Fruit fly (Drosophila melanogaster): ENCODE results near the gene Deaf1.

The Deaf1 gene

DNA sequence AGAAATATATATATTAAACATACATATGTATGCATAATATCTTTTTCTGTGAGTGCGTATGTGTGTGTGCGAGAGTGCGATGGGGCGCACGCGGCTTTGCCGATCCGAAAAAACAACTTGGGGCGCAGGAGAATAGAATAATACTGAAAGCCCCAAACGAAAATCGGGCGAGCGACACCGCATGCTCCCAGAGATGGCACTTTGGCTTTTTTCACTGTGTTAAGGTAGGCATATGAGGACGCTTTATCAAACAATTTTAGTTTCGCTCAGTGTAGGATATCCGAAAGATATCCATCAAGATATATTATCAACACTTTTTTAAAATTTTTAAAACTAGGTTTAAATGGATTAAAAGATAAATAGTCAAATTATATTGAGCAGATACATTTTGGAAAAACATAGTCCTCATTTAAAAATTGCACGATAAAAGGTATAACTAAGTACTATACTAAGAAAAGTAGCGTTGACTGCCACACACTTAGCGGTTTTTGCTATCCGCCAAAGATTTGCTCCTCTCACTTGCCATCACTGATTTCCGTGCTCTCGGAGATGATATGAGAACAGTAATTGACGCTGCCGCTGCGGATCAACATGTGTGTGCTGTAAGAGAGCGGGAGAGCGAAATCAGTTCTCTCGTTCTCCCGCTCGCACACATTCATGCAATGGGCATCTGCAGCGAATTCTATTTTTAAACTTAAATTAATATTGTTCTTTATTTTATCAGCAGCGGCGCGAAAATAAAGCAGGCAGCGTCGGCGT, 26.9 kb upstream of the Deaf1 start (continued):
- TF ChIP-seq CG17568 (GFP tag; optimal IDR thresholded peaks at IDR 0.05) = no peak
- 0 out of 2 replicates have a peak, but pooled peaks have one; percentile 11 for TF ChIP-seq danr (GFP tag; IDR thresholded peaks at IDR 0.05)
- TF ChIP-seq Oli (tag; optimal IDR thresholded peaks at IDR 0.05) = peak; percentile 74
- TF ChIP-seq CG16813 (GFP tag; IDR thresholded peaks at IDR 0.05; ENCODE audit: partially characterized antibody) = no peak
- TF ChIP-seq zen (tag; optimal IDR thresholded peaks at IDR 0.05) = no peak
- TF ChIP-seq otp (GFP tag; IDR thresholded peaks at IDR 0.05) = 0 out of 3 replicates have a peak, but pooled peaks have one; percentile 37
- no peak for TF ChIP-seq hkb (optimal IDR thresholded peaks at IDR 0.05)
- TF ChIP-seq hkb (GFP tag; IDR thresholded peaks at IDR 0.05) = 0 out of 2 replicates have a peak, but pooled peaks have one; percentile 23
- TF ChIP-seq Deaf1 (tag; optimal IDR thresholded peaks at IDR 0.05) = peak; percentile 17
- TF ChIP-seq Atf-2 (GFP tag; optimal IDR thresholded peaks at IDR 0.05) = peak; percentile 69
- peak; percentile 22 for TF ChIP-seq CG1233 (GFP tag; optimal IDR thresholded peaks at IDR 0.05)
- no peak for TF ChIP-seq CG18011 (GFP tag; optimal IDR thresholded peaks at IDR 0.05)
- peak; percentile 26 for TF ChIP-seq Dad (GFP tag; optimal IDR thresholded peaks at IDR 0.05)
- TF ChIP-seq Gug (GFP tag; IDR thresholded peaks at IDR 0.05) = peak; percentile 35; the same call in 1 of the 4 replicates
- TF ChIP-seq tx (GFP tag; optimal IDR thresholded peaks at IDR 0.05) = peak; percentile 19
- peak; percentile 95 for TF ChIP-seq row (GFP tag; IDR thresholded peaks at IDR 0.05)
- TF ChIP-seq CG6272 (GFP tag; IDR thresholded peaks at IDR 0.05) = no peak
- no peak for TF ChIP-seq CG14860 (GFP tag; IDR thresholded peaks at IDR 0.05; ENCODE audit: partially characterized antibody)
- TF ChIP-seq BtbVII (GFP tag; optimal IDR thresholded peaks at IDR 0.05) = no peak
- TF ChIP-seq CG2875 (GFP tag; optimal IDR thresholded peaks at IDR 0.05) = no peak
- TF ChIP-seq CG4328 (GFP tag; optimal IDR thresholded peaks at IDR 0.05) = peak; percentile 21
- TF ChIP-seq CG10979 (tag; optimal IDR thresholded peaks at IDR 0.05) = peak; percentile 69
- TF ChIP-seq Dp (GFP tag; optimal IDR thresholded peaks at IDR 0.05) = no peak
- TF ChIP-seq CG11723 (GFP tag; optimal IDR thresholded peaks at IDR 0.05) = peak; percentile 46
- no peak for TF ChIP-seq cas (GFP tag; IDR thresholded peaks at IDR 0.05)
- TF ChIP-seq Meics (GFP tag; optimal IDR thresholded peaks at IDR 0.05) = peak; percentile 75
- TF ChIP-seq PHDP (tag; optimal IDR thresholded peaks at IDR 0.05) = peak; percentile 52
- peak; percentile 48 for TF ChIP-seq CG12104 (GFP tag; optimal IDR thresholded peaks at IDR 0.05)
- TF ChIP-seq TFAM (GFP tag; optimal IDR thresholded peaks at IDR 0.05) = no peak
- peak; percentile 71 for TF ChIP-seq CG9932 (GFP tag; IDR thresholded peaks at IDR 0.05)
- peak; percentile 29; the same call in 1 of the 2 replicates for TF ChIP-seq NFAT (GFP tag; IDR thresholded peaks at IDR 0.05)
- peak; percentile 70 for TF ChIP-seq ind (GFP tag; optimal IDR thresholded peaks at IDR 0.05)
- TF ChIP-seq slp2 (GFP tag; optimal IDR thresholded peaks at IDR 0.05) = peak; percentile 38
- no peak for TF ChIP-seq inv (GFP tag; IDR thresholded peaks at IDR 0.05; ENCODE audit: partially characterized antibody)
- TF ChIP-seq CG10654 (GFP tag; optimal IDR thresholded peaks at IDR 0.05) = peak; percentile 61
- peak; percentile 65 for TF ChIP-seq Dek (tag; optimal IDR thresholded peaks at IDR 0.05)
- peak; percentile 94 for TF ChIP-seq wek (GFP tag; optimal IDR thresholded peaks at IDR 0.05)
- TF ChIP-seq ATbp (GFP tag; optimal IDR thresholded peaks at IDR 0.05) = peak; percentile 45
- TF ChIP-seq CG9437 (GFP tag; optimal IDR thresholded peaks at IDR 0.05) = peak; percentile 69
- TF ChIP-seq CG13624 (GFP tag; optimal IDR thresholded peaks at IDR 0.05) = peak; percentile 64
- TF ChIP-seq Mes4 (GFP tag; optimal IDR thresholded peaks at IDR 0.05) = peak; percentile 4
- 0 out of 2 replicates have a peak, but pooled peaks have one; percentile 20 for TF ChIP-seq ro (GFP tag; IDR thresholded peaks at IDR 0.05)
- no peak for TF ChIP-seq Doc3 (GFP tag; IDR thresholded peaks at IDR 0.05; ENCODE audit: partially characterized antibody)
- TF ChIP-seq CG6254 (GFP tag; optimal IDR thresholded peaks at IDR 0.05) = peak; percentile 33
- no peak for TF ChIP-seq Doc2 (GFP tag; IDR thresholded peaks at IDR 0.05)
- TF ChIP-seq CG12219 (GFP tag; optimal IDR thresholded peaks at IDR 0.05) = no peak
- TF ChIP-seq so (GFP tag; IDR thresholded peaks at IDR 0.05) = 0 out of 3 replicates have a peak, but pooled peaks have one; percentile 29
- no peak for TF ChIP-seq CG3065 (GFP tag; optimal IDR thresholded peaks at IDR 0.05)
- peak; percentile 56; the same call in 1 of the 3 replicates for TF ChIP-seq ci (GFP tag; IDR thresholded peaks at IDR 0.05)

Data from whole organism, embryonic.